Worm (Caenorhabditis elegans) whole organism, L2 larva: ENCODE data around the gene ptp-5.1.
A peak's percentile ranks its signal among the peaks of the same experiment; 100 is the strongest.

ENCODE experiments used
- C34F6.9 ChIP-seq: fragments of 150-350 bp; optimal IDR thresholded peaks from 2 replicates; lab custom pipeline; 2014; ENCODE audit warnings: missing biosample characterization, missing genetic modification characterization
- F13H6.1 ChIP-seq: sonication (generic microtip); optimal IDR thresholded peaks from 2 replicates; lab custom pipeline; 2016; ENCODE audit warnings: missing genetic modification characterization, missing compliant biosample characterization
- ZK546.5 ChIP-seq: sonication (generic microtip); optimal IDR thresholded peaks from 2 replicates; lab custom pipeline; 2017; ENCODE audit warnings: missing biosample characterization, missing genetic modification characterization
- alr-1 ChIP-seq: fragments of 150-350 bp; optimal IDR thresholded peaks from 2 replicates; lab custom pipeline; 2014; ENCODE audit warnings: missing biosample characterization, missing genetic modification characterization
- aly-2 ChIP-seq: fragments of 150-350 bp; optimal IDR thresholded peaks from 2 replicates; lab custom pipeline; 2014; ENCODE audit warnings: missing biosample characterization, missing genetic modification characterization
- blmp-1 ChIP-seq: sonication (generic microtip); optimal IDR thresholded peaks from 2 replicates; lab custom pipeline; 2017; ENCODE audit warnings: missing genetic modification characterization, mild to moderate bottlenecking, missing compliant biosample characterization, antibody characterized with exemption, moderate library complexity; ENCODE audit not compliant: insufficient read depth
- ceh-82 ChIP-seq: fragments of 150-350 bp; optimal IDR thresholded peaks from 2 replicates; lab custom pipeline; 2014; ENCODE audit warnings: missing biosample characterization, missing genetic modification characterization
- crh-2 ChIP-seq: sonication (generic microtip); optimal IDR thresholded peaks from 2 replicates; lab custom pipeline; 2017; ENCODE audit warnings: missing biosample characterization, missing genetic modification characterization
- egl-27 ChIP-seq: sonication (generic microtip); optimal IDR thresholded peaks from 3 replicates; lab custom pipeline; 2017; ENCODE audit warnings: missing biosample characterization, missing genetic modification reagents, missing genetic modification characterization
- elt-1 ChIP-seq: fragments of 150-350 bp; optimal IDR thresholded peaks from 2 replicates; lab custom pipeline; 2014; ENCODE audit warnings: missing biosample characterization, missing genetic modification characterization
- elt-3 ChIP-seq: sonication (generic microtip); optimal IDR thresholded peaks from 2 replicates; lab custom pipeline; 2017; ENCODE audit warnings: missing biosample characterization, missing genetic modification characterization
- fos-1 ChIP-seq: fragments of 150-350 bp; optimal IDR thresholded peaks from 2 replicates; lab custom pipeline; 2014; ENCODE audit warnings: missing biosample characterization, missing genetic modification characterization
- gmeb-1 ChIP-seq: fragments of 150-350 bp; optimal IDR thresholded peaks from 2 replicates; lab custom pipeline; 2014; ENCODE audit warnings: missing biosample characterization, missing genetic modification characterization
- lin-11 ChIP-seq: fragments of 150-350 bp; sonication (generic microtip); optimal IDR thresholded peaks from 2 replicates; lab custom pipeline; 2014; ENCODE audit warnings: missing biosample characterization, missing genetic modification characterization, inconsistent platforms, mixed read lengths
- lin-13 ChIP-seq: fragments of 150-350 bp; optimal IDR thresholded peaks from 2 replicates; lab custom pipeline; 2014; ENCODE audit warnings: missing biosample characterization, missing genetic modification reagents, missing genetic modification characterization
- lin-39 ChIP-seq: fragments of 150-350 bp; optimal IDR thresholded peaks from 2 replicates; lab custom pipeline; 2014; ENCODE audit warnings: missing biosample characterization, missing genetic modification reagents, missing genetic modification characterization
- lsy-2 ChIP-seq, 2 experiments: fragments of 150-350 bp in 1 of 2; sonication (generic microtip) in 1 of 2; optimal IDR thresholded peaks; 2 replicates each; lab custom pipeline; 2014 to 2017; ENCODE audit warnings: missing biosample characterization in 2 of 2, missing genetic modification characterization in 2 of 2
- mab-5 ChIP-seq: fragments of 150-350 bp; optimal IDR thresholded peaks from 2 replicates; lab custom pipeline; 2014; ENCODE audit warnings: missing biosample characterization, missing genetic modification characterization
- mbf-1 ChIP-seq: sonication (generic microtip); optimal IDR thresholded peaks from 2 replicates; lab custom pipeline; 2017; ENCODE audit warnings: missing biosample characterization, missing genetic modification characterization
- mdl-1 ChIP-seq, 2 experiments: fragments of 150-350 bp in 1 of 2; sonication (generic microtip) in 1 of 2; optimal IDR thresholded peaks; 2 replicates each; lab custom pipeline; 2017; ENCODE audit warnings: missing biosample characterization in 2 of 2, missing genetic modification characterization in 2 of 2
- nhr-10 ChIP-seq: sonication (generic microtip); optimal IDR thresholded peaks from 2 replicates; lab custom pipeline; 2017; ENCODE audit warnings: missing biosample characterization, missing genetic modification characterization
- nhr-11 ChIP-seq: fragments of 150-350 bp; optimal IDR thresholded peaks from 2 replicates; lab custom pipeline; 2014; ENCODE audit warnings: missing biosample characterization, missing genetic modification characterization
- nhr-12 ChIP-seq: fragments of 150-350 bp; optimal IDR thresholded peaks from 2 replicates; lab custom pipeline; 2014; ENCODE audit warnings: missing biosample characterization, missing genetic modification characterization
- nhr-129 ChIP-seq: fragments of 150-350 bp; optimal IDR thresholded peaks from 2 replicates; lab custom pipeline; 2014; ENCODE audit warnings: missing biosample characterization, missing genetic modification characterization
- nhr-21 ChIP-seq: fragments of 150-350 bp; optimal IDR thresholded peaks from 2 replicates; lab custom pipeline; 2014; ENCODE audit warnings: missing biosample characterization, missing genetic modification characterization
- nhr-23 ChIP-seq: fragments of 150-350 bp; optimal IDR thresholded peaks from 2 replicates; lab custom pipeline; 2014; ENCODE audit warnings: missing biosample characterization, missing genetic modification reagents, missing genetic modification characterization
- nhr-237 ChIP-seq: fragments of 150-350 bp; optimal IDR thresholded peaks from 2 replicates; lab custom pipeline; 2014; ENCODE audit warnings: missing biosample characterization, missing genetic modification characterization
- nhr-6 ChIP-seq: fragments of 150-350 bp; optimal IDR thresholded peaks from 2 replicates; lab custom pipeline; 2014; ENCODE audit warnings: missing biosample characterization, missing genetic modification characterization
- nhr-77 ChIP-seq: fragments of 150-350 bp; optimal IDR thresholded peaks from 2 replicates; lab custom pipeline; 2014; ENCODE audit warnings: missing biosample characterization, missing genetic modification characterization
- peb-1 ChIP-seq: fragments of 150-350 bp; optimal IDR thresholded peaks from 2 replicates; lab custom pipeline; 2014; ENCODE audit warnings: missing biosample characterization, missing genetic modification characterization
- sem-4 ChIP-seq: fragments of 150-350 bp; optimal IDR thresholded peaks from 2 replicates; lab custom pipeline; 2014; ENCODE audit warnings: missing biosample characterization, missing genetic modification reagents, missing genetic modification characterization
- sma-3 ChIP-seq: sonication (generic microtip); optimal IDR thresholded peaks from 2 replicates; lab custom pipeline; 2016; ENCODE audit warnings: missing genetic modification reagents, missing genetic modification characterization, missing compliant biosample characterization
- sma-9 ChIP-seq, 2 experiments: fragments of 150-350 bp in 1 of 2; sonication (generic microtip) in 1 of 2; optimal IDR thresholded peaks; 2 replicates each; lab custom pipeline; 2014 to 2016; ENCODE audit warnings: missing genetic modification characterization in 2 of 2, mild to moderate bottlenecking in 1 of 2, missing biosample characterization in 1 of 2, missing compliant biosample characterization in 1 of 2, missing genetic modification reagents in 1 of 2, moderate library complexity in 1 of 2
- snpc-4 ChIP-seq: fragments of 150-350 bp; optimal IDR thresholded peaks from 2 replicates; lab custom pipeline; 2014; ENCODE audit warnings: missing biosample characterization, missing genetic modification characterization
- unc-39 ChIP-seq: fragments of 150-350 bp; optimal IDR thresholded peaks from 2 replicates; lab custom pipeline; 2014; ENCODE audit warnings: missing biosample characterization, missing genetic modification characterization
- unc-55 ChIP-seq: fragments of 150-350 bp; sonication (generic microtip); optimal IDR thresholded peaks from 3 replicates; lab custom pipeline; 2014; ENCODE audit warnings: missing biosample characterization, missing genetic modification reagents, missing genetic modification characterization
- ztf-1 ChIP-seq: fragments of 200-800 bp; sonication (Bioruptor generic); conservative IDR thresholded peaks from 2 replicates; pipeline ENCODE4 v1.3.6; 2022; ENCODE audit warnings: missing genetic modification characterization, missing compliant biosample characterization
- ztf-11 ChIP-seq: sonication (generic microtip); optimal IDR thresholded peaks from 2 replicates; lab custom pipeline; 2017; ENCODE audit warnings: missing biosample characterization, missing genetic modification characterization
- ztf-4 ChIP-seq: fragments of 150-350 bp; optimal IDR thresholded peaks from 2 replicates; lab custom pipeline; 2014; ENCODE audit warnings: missing biosample characterization, missing genetic modification characterization

ptp-5.1 gene

ce11 chrIV:5149793-5150192 is 16.3 kb upstream of the ptp-5.1 start, which contains the start of gene C24D10.5:
TSS of gene C24D10.5 (plus strand) at chrIV:5150093.
- TF ChIP-seq egl-27 (tag; lab: Kevin White, UChicago) (no peak), ceh-82 (tag; lab: Kevin White, UChicago) (no peak), lsy-2 (tag; optimal IDR thresholded peaks at IDR 0.05; lab: Kevin White, UChicago) (no peak), ZK546.5 (tag; lab: Kevin White, UChicago) (no peak), gmeb-1 (tag; lab: Kevin White, UChicago) (no peak)
- TF ChIP-seq, all 48 proteins: peak for 0

- TF ChIP-seq ztf-1 (GFP tag; lab: Robert Waterston, UW) (no peak), egl-27 (tag; lab: Kevin White, UChicago) (no peak), aly-2 (tag; lab: Kevin White, UChicago) (no peak), F13H6.1 (tag; lab: Kevin White, UChicago) (no peak), nhr-21 (tag; lab: Kevin White, UChicago) (no peak), lin-11 (no peak), snpc-4 (tag; lab: Kevin White, UChicago) (no peak), unc-39 (tag; lab: Kevin White, UChicago) (no peak), fos-1 (tag; lab: Kevin White, UChicago) (no peak), nhr-129 (no peak), nhr-77 (tag; lab: Kevin White, UChicago) (no peak), nhr-23 (no peak), mab-5 (tag; lab: Kevin White, UChicago) (no peak), mdl-1 (tag; optimal IDR thresholded peaks at IDR 0.05; lab: Kevin White, UChicago) (no peak), ztf-4 (tag; lab: Kevin White, UChicago) (no peak)
These were observed 13.7 kb upstream of the ptp-5.1 start, which contains the start of gene soc-2 for ce11 chrIV:5152391-5152790. TSS of gene soc-2 (minus strand) at chrIV:5152491.

- TF ChIP-seq egl-27 (tag; lab: Kevin White, UChicago): no peak
- no peak for TF ChIP-seq mab-5 (tag; lab: Kevin White, UChicago)
- no peak for TF ChIP-seq lsy-2 (tag; optimal IDR thresholded peaks at IDR 0.05; lab: Kevin White, UChicago)
- TF ChIP-seq snpc-4 (tag; lab: Kevin White, UChicago): no peak
- TF ChIP-seq gmeb-1 (tag; lab: Kevin White, UChicago): no peak
- TF ChIP-seq fos-1 (tag; lab: Kevin White, UChicago): no peak
- no peak for TF ChIP-seq mbf-1
- no peak for TF ChIP-seq aly-2 (tag; lab: Kevin White, UChicago)
- no peak for TF ChIP-seq lin-11
- no peak for TF ChIP-seq nhr-237 (tag; lab: Kevin White, UChicago)
- TF ChIP-seq ceh-82 (tag; lab: Kevin White, UChicago): no peak
- TF ChIP-seq nhr-21 (tag; lab: Kevin White, UChicago): no peak
- TF ChIP-seq elt-3 (tag; lab: Kevin White, UChicago): no peak
- no peak for TF ChIP-seq lin-39 (tag; lab: Kevin White, UChicago)
- TF ChIP-seq nhr-10 (tag; lab: Kevin White, UChicago): no peak
- TF ChIP-seq blmp-1 (tag; lab: Kevin White, UChicago): no peak
- TF ChIP-seq nhr-6 (tag; lab: Kevin White, UChicago): no peak
- no peak for TF ChIP-seq ztf-4 (tag; lab: Kevin White, UChicago)
These were observed 8.9 kb upstream of the ptp-5.1 start, which contains the start of gene C24D10.49 for ce11 chrIV:5157226-5157625. TSS of gene C24D10.49 (minus strand) at chrIV:5157326.

ce11 chrIV:5160171-5160570 is 6.0 kb upstream of the ptp-5.1 start, which contains the start of the genes C24D10.6 and C24D10.4:
TSS of gene C24D10.6 (minus strand) at chrIV:5160248.
TSS of gene C24D10.4 (plus strand) at chrIV:5160522.
- TF ChIP-seq lsy-2 (tag; optimal IDR thresholded peaks at IDR 0.05; lab: Kevin White, UChicago): peak; percentile 26 to 80
- no peak for TF ChIP-seq peb-1 (tag; lab: Kevin White, UChicago)
- TF ChIP-seq C34F6.9 (tag; lab: Kevin White, UChicago): peak; percentile 75
- no peak for TF ChIP-seq ztf-11 (tag; lab: Kevin White, UChicago)
- TF ChIP-seq nhr-11 (tag; lab: Kevin White, UChicago): no peak
- peak; percentile 34 for TF ChIP-seq sma-3
- no peak for TF ChIP-seq nhr-77 (tag; lab: Kevin White, UChicago)
- TF ChIP-seq crh-2 (tag; lab: Kevin White, UChicago): peak; percentile 30
- no peak for TF ChIP-seq nhr-23
- no peak for TF ChIP-seq elt-1 (tag; lab: Kevin White, UChicago)
- TF ChIP-seq fos-1 (tag; lab: Kevin White, UChicago): no peak
- no peak for TF ChIP-seq alr-1 (tag; lab: Kevin White, UChicago)
- TF ChIP-seq gmeb-1 (tag; lab: Kevin White, UChicago): peak; percentile 72
- no peak for TF ChIP-seq ZK546.5 (tag; lab: Kevin White, UChicago)
- peak; percentile 78 for TF ChIP-seq unc-55
- no peak for TF ChIP-seq ceh-82 (tag; lab: Kevin White, UChicago)
- TF ChIP-seq sma-9 (GFP tag; optimal IDR thresholded peaks at IDR 0.05; lab: Kevin White, UChicago): peak; percentile 21
- TF ChIP-seq sma-9 (tag; optimal IDR thresholded peaks at IDR 0.05; lab: Kevin White, UChicago): no peak
- no peak for TF ChIP-seq sem-4
- no peak for TF ChIP-seq unc-39 (tag; lab: Kevin White, UChicago)
- peak; percentile 36 for TF ChIP-seq lin-13
- TF ChIP-seq mbf-1: no peak
- TF ChIP-seq nhr-12: no peak
